Fruit fly (Drosophila melanogaster) whole organism, adult: ENCODE measurements around the gene Arr2.

ENCODE experiments used
- CG11617 ChIP-seq: fragments of 200-800 bp; sonication (Bioruptor generic); optimal IDR thresholded peaks from 2 replicates; lab custom pipeline; 2017; ENCODE audit warnings: mild to moderate bottlenecking, missing biosample characterization, missing genetic modification reagents, missing genetic modification characterization
- CG12768 ChIP-seq: fragments of 200-800 bp; sonication (Bioruptor generic); optimal IDR thresholded peaks from 2 replicates; lab custom pipeline; 2017; ENCODE audit warnings: missing biosample characterization, missing genetic modification characterization, mild to moderate bottlenecking, moderate library complexity, missing genetic modification reagents
- CG14711 ChIP-seq: fragments of 200-800 bp; sonication (Bioruptor generic); optimal IDR thresholded peaks from 2 replicates; lab custom pipeline; 2018; ENCODE audit warnings: missing biosample characterization, mild to moderate bottlenecking, missing genetic modification characterization, moderate library complexity
- CG1620 ChIP-seq: fragments of 200-800 bp; sonication (Bioruptor generic); optimal IDR thresholded peaks from 2 replicates; lab custom pipeline; 2016; ENCODE audit warnings: missing biosample characterization, missing genetic modification characterization
- CG33017 ChIP-seq: fragments of 200-800 bp; sonication (Bioruptor generic); optimal IDR thresholded peaks from 2 replicates; lab custom pipeline; 2018; ENCODE audit warnings: missing biosample characterization, mild to moderate bottlenecking, missing genetic modification characterization, moderate library complexity
- CG5204 ChIP-seq: fragments of 200-800 bp; sonication (Bioruptor generic); optimal IDR thresholded peaks from 2 replicates; lab custom pipeline; 2016; ENCODE audit warnings: missing biosample characterization, missing genetic modification characterization
- CG7045 ChIP-seq: fragments of 200-800 bp; sonication (Bioruptor generic); optimal IDR thresholded peaks from 2 replicates; lab custom pipeline; 2017; ENCODE audit warnings: missing biosample characterization, mild to moderate bottlenecking, missing genetic modification characterization
- CG7101 ChIP-seq: fragments of 200-800 bp; sonication (Bioruptor generic); optimal IDR thresholded peaks from 2 replicates; lab custom pipeline; 2018; ENCODE audit warnings: missing biosample characterization, mild to moderate bottlenecking, missing genetic modification characterization, moderate library complexity
- Clk ChIP-seq: fragments of 200-800 bp; sonication (Bioruptor generic); optimal IDR thresholded peaks from 2 replicates; lab custom pipeline; 2017; ENCODE audit warnings: missing biosample characterization, missing genetic modification characterization
- Crg-1 ChIP-seq: fragments of 200-800 bp; sonication (Bioruptor generic); optimal IDR thresholded peaks from 2 replicates; lab custom pipeline; 2016; ENCODE audit warnings: missing biosample characterization, missing genetic modification characterization
- Hr96 ChIP-seq: fragments of 200-800 bp; sonication (Bioruptor generic); optimal IDR thresholded peaks from 2 replicates; lab custom pipeline; 2016; ENCODE audit warnings: missing biosample characterization, missing genetic modification characterization
- Mnt ChIP-seq: fragments of 200-800 bp; sonication (Bioruptor generic); optimal IDR thresholded peaks from 2 replicates; lab custom pipeline; 2016; ENCODE audit warnings: missing biosample characterization, mild to moderate bottlenecking, missing genetic modification characterization
- bab1 ChIP-seq: fragments of 200-800 bp; sonication (Bioruptor generic); optimal IDR thresholded peaks from 3 replicates; lab custom pipeline; 2019; ENCODE audit warnings: missing biosample characterization, mild to moderate bottlenecking, missing genetic modification characterization, moderate library complexity
- cic ChIP-seq: fragments of 200-800 bp; sonication (Bioruptor generic); optimal IDR thresholded peaks from 2 replicates; lab custom pipeline; 2017; ENCODE audit warnings: missing biosample characterization, mild to moderate bottlenecking, missing genetic modification characterization, moderate library complexity
- cnc ChIP-seq, 2 experiments: fragments of >200 bp; optimal IDR thresholded peaks; 2 replicates each; lab custom pipeline; 2017
- kay ChIP-seq: fragments of 200-800 bp; sonication (Bioruptor generic); peaks from one replicate; lab custom pipeline; 2016; ENCODE audit warnings: missing biosample characterization, missing genetic modification characterization, borderline replicate concordance
- ovo ChIP-seq: fragments of 200-800 bp; sonication (Bioruptor generic); optimal IDR thresholded peaks from 2 replicates; lab custom pipeline; 2016; ENCODE audit warnings: missing biosample characterization, missing genetic modification characterization
- pad ChIP-seq: fragments of 200-800 bp; sonication (Bioruptor generic); optimal IDR thresholded peaks from 3 replicates; lab custom pipeline; 2017; ENCODE audit warnings: missing biosample characterization, missing genetic modification characterization, mild to moderate bottlenecking, moderate library complexity, missing genetic modification reagents
- tj ChIP-seq: fragments of 200-800 bp; sonication (Bioruptor generic); optimal IDR thresholded peaks from 3 replicates; lab custom pipeline; 2017; ENCODE audit warnings: missing biosample characterization, mild to moderate bottlenecking, missing genetic modification characterization, moderate library complexity
- toe ChIP-seq: fragments of 200-800 bp; sonication (Bioruptor generic); optimal IDR thresholded peaks from 2 replicates; lab custom pipeline; 2016; ENCODE audit warnings: missing biosample characterization, missing genetic modification characterization

Arr2 gene

dm6 chr3L:8655217-8655896 is 6.6 kb upstream of the Arr2 start:
- TF ChIP-seq Crg-1 (GFP tag; lab: Kevin White, UChicago) (no peak), CG5204 (GFP tag; lab: Kevin White, UChicago) (no peak), pad (GFP tag; lab: Kevin White, UChicago) (no peak), CG11617 (GFP tag; lab: Kevin White, UChicago) (no peak), toe (GFP tag; lab: Kevin White, UChicago) (no peak), CG1620 (GFP tag; lab: Kevin White, UChicago) (no peak)

dm6 chr3L:8653572-8653971 is 4.8 kb upstream of the Arr2 start:
- TF ChIP-seq tj (GFP tag; lab: Kevin White, UChicago) (no peak), toe (GFP tag; lab: Kevin White, UChicago) (no peak), CG5204 (GFP tag; lab: Kevin White, UChicago) (no peak), CG7101 (tag; lab: Kevin White, UChicago) (no peak), CG1620 (GFP tag; lab: Kevin White, UChicago) (no peak), Mnt (GFP tag; lab: Kevin White, UChicago) (no peak), ovo (no peak), cic (no peak), Hr96 (GFP tag; lab: Kevin White, UChicago) (no peak), pad (GFP tag; lab: Kevin White, UChicago) (no peak), CG12768 (no peak), Crg-1 (GFP tag; lab: Kevin White, UChicago) (no peak), CG11617 (GFP tag; lab: Kevin White, UChicago) (no peak), CG7045 (GFP tag; lab: Kevin White, UChicago) (no peak), kay (GFP tag; lab: Kevin White, UChicago) (no peak), CG14711 (tag; lab: Kevin White, UChicago) (no peak), CG33017 (tag; lab: Kevin White, UChicago) (no peak), cnc (optimal IDR thresholded peaks at IDR 0.05; lab: Kevin White, UChicago) (no peak), Clk (GFP tag; lab: Kevin White, UChicago) (no peak), bab1 (GFP tag; lab: Kevin White, UChicago) (no peak)

- TF ChIP-seq kay (GFP tag; lab: Kevin White, UChicago) = no peak
Observed at dm6 chr3L:8652572-8652977, 3.8 kb upstream of the Arr2 start.

- TF ChIP-seq CG7101 (tag; lab: Kevin White, UChicago) (no peak), bab1 (GFP tag; lab: Kevin White, UChicago) (peak; percentile 63), CG5204 (GFP tag; lab: Kevin White, UChicago) (no peak), toe (GFP tag; lab: Kevin White, UChicago) (no peak), kay (GFP tag; lab: Kevin White, UChicago) (peak; percentile 23), CG1620 (GFP tag; lab: Kevin White, UChicago) (no peak), CG7045 (GFP tag; lab: Kevin White, UChicago) (no peak)
Observed at dm6 chr3L:8651876-8652571, 3.3 kb upstream of the Arr2 start.

dm6 chr3L:8646821-8647220 is 1.9 kb downstream of the Arr2 start, which contains the start of the genes CG13305 and Pex7:
Gene CG13305 (minus strand): TSS chr3L:8646822.
Gene Pex7 (plus strand): TSS chr3L:8647145.
- TF ChIP-seq bab1 (GFP tag; lab: Kevin White, UChicago) (no peak), CG7045 (GFP tag; lab: Kevin White, UChicago) (no peak), ovo (no peak), kay (GFP tag; lab: Kevin White, UChicago) (no peak), cic (no peak), Crg-1 (GFP tag; lab: Kevin White, UChicago) (no peak), Clk (GFP tag; lab: Kevin White, UChicago) (no peak), CG14711 (tag; lab: Kevin White, UChicago) (no peak), CG5204 (GFP tag; lab: Kevin White, UChicago) (no peak), CG12768 (no peak), CG11617 (GFP tag; lab: Kevin White, UChicago) (no peak), CG7101 (tag; lab: Kevin White, UChicago) (no peak), Mnt (GFP tag; lab: Kevin White, UChicago) (no peak), tj (GFP tag; lab: Kevin White, UChicago) (no peak), toe (GFP tag; lab: Kevin White, UChicago) (no peak), pad (GFP tag; lab: Kevin White, UChicago) (no peak), CG33017 (tag; lab: Kevin White, UChicago) (no peak), CG1620 (GFP tag; lab: Kevin White, UChicago) (no peak), cnc (optimal IDR thresholded peaks at IDR 0.05; lab: Kevin White, UChicago) (no peak)
